Worm (Caenorhabditis elegans): Measurements from ENCODE around the gene Y48B6A.1.

- TF ChIP-seq pha-4 (tag; optimal IDR thresholded peaks at IDR 0.05) (no peak), ceh-18 (tag; optimal IDR thresholded peaks at IDR 0.05) (no peak), gmeb-2 (tag; optimal IDR thresholded peaks at IDR 0.05) (no peak), eyg-1 (tag; optimal IDR thresholded peaks at IDR 0.05) (no peak), elt-2 (tag; optimal IDR thresholded peaks at IDR 0.05) (no peak), ceh-48 (tag; optimal IDR thresholded peaks at IDR 0.05) (no peak)
These were observed 49.7 kb downstream of the Y48B6A.1 start, which contains the start of gene gur-4 for ce11 chrII:14104470-14104869.

Data from whole organism, late embryonic.